In genomic region chr3R:19167521-19167920, dm6 we compare ENCODE assay signal across 2 fruit fly cellular contexts.
A peak's percentile ranks its signal among the peaks of the same experiment; 100 is the strongest.
TF ChIP-seq lines count a peak whose summit lies in the region.

No protein-coding gene starts in this region.

- TF ChIP-seq CTCF in whole organism, embryonic (GFP tag; optimal IDR thresholded peaks at IDR 0.05; lab: Kevin White, UChicago), result no peak

TF ChIP-seq in whole organism, adult, 20 proteins besides CTCF, POLR2A, EP300 and RAD21:
- no peak for TF ChIP-seq Crg-1 (GFP tag; optimal IDR thresholded peaks at IDR 0.05; lab: Kevin White, UChicago)
- TF ChIP-seq cic (GFP tag; optimal IDR thresholded peaks at IDR 0.05; lab: Kevin White, UChicago), result no peak
- peak; percentile 100 for TF ChIP-seq tj (GFP tag; optimal IDR thresholded peaks at IDR 0.05; lab: Kevin White, UChicago)
- TF ChIP-seq Clk (GFP tag; optimal IDR thresholded peaks at IDR 0.05; lab: Kevin White, UChicago), result no peak
- no peak for TF ChIP-seq kay (GFP tag; lab: Kevin White, UChicago; ENCODE audit: borderline replicate concordance)
- TF ChIP-seq Hr96 (GFP tag; optimal IDR thresholded peaks at IDR 0.05; lab: Kevin White, UChicago), result no peak
- TF ChIP-seq CG5204 (GFP tag; optimal IDR thresholded peaks at IDR 0.05; lab: Kevin White, UChicago), result no peak
- no peak for TF ChIP-seq cnc (optimal IDR thresholded peaks at IDR 0.05; lab: Kevin White, UChicago)
- TF ChIP-seq Mnt (GFP tag; optimal IDR thresholded peaks at IDR 0.05; lab: Kevin White, UChicago), result no peak
- TF ChIP-seq ovo (GFP tag; optimal IDR thresholded peaks at IDR 0.05; lab: Kevin White, UChicago), result no peak
- TF ChIP-seq toe (GFP tag; optimal IDR thresholded peaks at IDR 0.05; lab: Kevin White, UChicago), result no peak
- no peak for TF ChIP-seq bab1 (GFP tag; optimal IDR thresholded peaks at IDR 0.05; lab: Kevin White, UChicago)
- TF ChIP-seq CG12768 (GFP tag; optimal IDR thresholded peaks at IDR 0.05; lab: Kevin White, UChicago), result no peak
- no peak for TF ChIP-seq CG7045 (GFP tag; optimal IDR thresholded peaks at IDR 0.05; lab: Kevin White, UChicago)
- peak; percentile 31 for TF ChIP-seq CG14711 (tag; optimal IDR thresholded peaks at IDR 0.05; lab: Kevin White, UChicago)

TF ChIP-seq in whole organism, embryonic, 481 proteins besides CTCF, POLR2A, EP300 and RAD21:
- peak; percentile 60 for TF ChIP-seq Ets65A (GFP tag; lab: Kevin White, UChicago)
- TF ChIP-seq cas (GFP tag; IDR thresholded peaks at IDR 0.05; lab: Robert Waterston, UW), result no peak
- 0 out of 2 replicates have a peak, but pooled peaks have one; percentile 6 for TF ChIP-seq E2f2 (GFP tag; IDR thresholded peaks at IDR 0.05; lab: Robert Waterston, UW)
- no peak for TF ChIP-seq Trl (optimal IDR thresholded peaks at IDR 0.05; lab: Kevin White, UChicago)
- TF ChIP-seq Trl (GFP tag; optimal IDR thresholded peaks at IDR 0.05; lab: Kevin White, UChicago), result no peak
- TF ChIP-seq her (GFP tag; optimal IDR thresholded peaks at IDR 0.05; lab: Kevin White, UChicago), result no peak
- TF ChIP-seq bsh (GFP tag; optimal IDR thresholded peaks at IDR 0.05; lab: Kevin White, UChicago), result no peak
- TF ChIP-seq CG12236 (GFP tag; optimal IDR thresholded peaks at IDR 0.05; lab: Kevin White, UChicago), result no peak
- TF ChIP-seq CG18262 (tag; optimal IDR thresholded peaks at IDR 0.05; lab: Kevin White, UChicago), result no peak
- TF ChIP-seq CG7271 (tag; optimal IDR thresholded peaks at IDR 0.05; lab: Kevin White, UChicago), result no peak
- TF ChIP-seq psq (GFP tag; optimal IDR thresholded peaks at IDR 0.05; lab: Kevin White, UChicago), result no peak
- no peak for TF ChIP-seq CG42726 (GFP tag; IDR thresholded peaks at IDR 0.05; lab: Robert Waterston, UW; ENCODE audit: partially characterized antibody)
- TF ChIP-seq sqz (GFP tag; optimal IDR thresholded peaks at IDR 0.05; lab: Kevin White, UChicago), result no peak
- TF ChIP-seq CG33557 (GFP tag; optimal IDR thresholded peaks at IDR 0.05; lab: Kevin White, UChicago), result no peak
